Worm (Caenorhabditis elegans) whole organism, L1 larva: ENCODE results near the gene srlf-27.

ENCODE experiments used
- F16B12.6 ChIP-seq: fragments of 150-350 bp; optimal IDR thresholded peaks from 2 replicates; lab custom pipeline; 2014; ENCODE audit warnings: missing biosample characterization, missing genetic modification characterization
- alr-1 ChIP-seq: fragments of 200-800 bp; sonication (Bioruptor generic); optimal IDR thresholded peaks from 2 replicates; lab custom pipeline; 2018; ENCODE audit warnings: borderline replicate concordance, mild to moderate bottlenecking, missing genetic modification characterization, missing compliant biosample characterization
- ama-1 ChIP-seq: fragments of 150-350 bp; optimal IDR thresholded peaks from 2 replicates; lab custom pipeline; 2014
- blmp-1 ChIP-seq: fragments of 150-350 bp; optimal IDR thresholded peaks from 2 replicates; lab custom pipeline; 2014; ENCODE audit warnings: missing biosample characterization, missing genetic modification characterization
- ceh-63 ChIP-seq: fragments of 200-800 bp; sonication (Bioruptor generic); optimal IDR thresholded peaks from 2 replicates; lab custom pipeline; 2018; ENCODE audit warnings: mild to moderate bottlenecking, missing genetic modification characterization, missing compliant biosample characterization
- ceh-8 ChIP-seq: fragments of 200-800 bp; sonication (Bioruptor generic); optimal IDR thresholded peaks from 2 replicates; lab custom pipeline; 2018; ENCODE audit warnings: mild to moderate bottlenecking, missing genetic modification characterization, moderate library complexity, missing compliant biosample characterization
- ceh-88 ChIP-seq: fragments of 200-800 bp; sonication (Bioruptor generic); IDR thresholded peaks from 2 replicates; pipeline ENCODE4 v1.3.6; 2022; ENCODE audit warnings: missing genetic modification characterization, missing compliant biosample characterization
- ces-1 ChIP-seq: fragments of 150-350 bp; optimal IDR thresholded peaks from 2 replicates; lab custom pipeline; 2014; ENCODE audit warnings: missing biosample characterization, missing genetic modification reagents, missing genetic modification characterization
- dsc-1 ChIP-seq: sonication (generic microtip); optimal IDR thresholded peaks from 2 replicates; lab custom pipeline; 2016; ENCODE audit warnings: mild to moderate bottlenecking, missing genetic modification characterization, missing compliant biosample characterization
- efl-3 ChIP-seq: fragments of 200-800 bp; sonication (Bioruptor generic); optimal IDR thresholded peaks from 2 replicates; lab custom pipeline; 2018; ENCODE audit warnings: mild to moderate bottlenecking, missing genetic modification characterization, missing compliant biosample characterization
- egl-13 ChIP-seq: sonication (generic microtip); optimal IDR thresholded peaks from 2 replicates; lab custom pipeline; 2016; ENCODE audit warnings: missing genotype, missing genetic modification reagents, missing genetic modification characterization, missing compliant biosample characterization
- egl-27 ChIP-seq, 2 experiments: fragments of 150-350 bp in 1 of 2; sonication (generic microtip); optimal IDR thresholded peaks; 3 replicates each; lab custom pipeline; 2017 to 2018; ENCODE audit warnings: missing biosample characterization in 2 of 2, missing genetic modification characterization in 2 of 2, missing genetic modification reagents in 2 of 2
- elt-2 ChIP-seq: sonication (generic microtip); optimal IDR thresholded peaks from 2 replicates; lab custom pipeline; 2016; ENCODE audit warnings: missing genetic modification characterization, mild to moderate bottlenecking, inconsistent platforms, missing compliant biosample characterization, missing genetic modification reagents
- fkh-10 ChIP-seq: sonication (generic microtip); optimal IDR thresholded peaks from 2 replicates; lab custom pipeline; 2017; ENCODE audit warnings: missing biosample characterization, missing genetic modification reagents, missing genetic modification characterization
- fkh-8 ChIP-seq: sonication (generic microtip); optimal IDR thresholded peaks from 2 replicates; lab custom pipeline; 2016; ENCODE audit warnings: mild to moderate bottlenecking, missing genetic modification characterization, missing compliant biosample characterization
- fos-1 ChIP-seq: fragments of 150-350 bp; optimal IDR thresholded peaks from 2 replicates; lab custom pipeline; 2014; ENCODE audit warnings: missing biosample characterization, missing genetic modification characterization
- grh-1 ChIP-seq: fragments of 200-800 bp; sonication (Bioruptor generic); IDR thresholded peaks from 2 replicates; pipeline ENCODE4 v1.3.6; 2022; ENCODE audit warnings: missing genetic modification reagents, missing genetic modification characterization, missing compliant biosample characterization
- hlh-4 ChIP-seq: sonication (generic microtip); optimal IDR thresholded peaks from 2 replicates; lab custom pipeline; 2016; ENCODE audit warnings: mild to moderate bottlenecking, missing genetic modification characterization, missing compliant biosample characterization
- hpl-2 ChIP-seq: fragments of 150-350 bp; optimal IDR thresholded peaks from 2 replicates; lab custom pipeline; 2014; ENCODE audit warnings: missing biosample characterization, missing genetic modification reagents, missing genetic modification characterization
- isw-1 ChIP-seq: fragments of 200-800 bp; sonication (Bioruptor generic); IDR thresholded peaks from 2 replicates; pipeline ENCODE4 v1.3.6; 2022; ENCODE audit warnings: missing genetic modification characterization, missing compliant biosample characterization
- jun-1 ChIP-seq: fragments of 150-350 bp; optimal IDR thresholded peaks from 2 replicates; lab custom pipeline; 2014; ENCODE audit warnings: missing biosample characterization, missing genetic modification reagents, missing genetic modification characterization
- lin-14 ChIP-seq: fragments of 200-800 bp; sonication (Bioruptor generic); optimal IDR thresholded peaks from 2 replicates; lab custom pipeline; 2018; ENCODE audit warnings: mild to moderate bottlenecking, missing genetic modification characterization, moderate library complexity, missing compliant biosample characterization
- lin-35 ChIP-seq, 2 experiments: fragments of 150-350 bp; optimal IDR thresholded peaks; 2 replicates each; lab custom pipeline; 2014; ENCODE audit warnings: missing biosample characterization in 2 of 2, missing genetic modification characterization in 2 of 2, missing genetic modification reagents in 2 of 2
- lin-39 ChIP-seq: fragments of 150-350 bp; optimal IDR thresholded peaks from 2 replicates; lab custom pipeline; 2014; ENCODE audit warnings: missing biosample characterization, missing genetic modification reagents, missing genetic modification characterization
- lir-3 ChIP-seq: sonication (generic microtip); optimal IDR thresholded peaks from 2 replicates; lab custom pipeline; 2016; ENCODE audit warnings: mild to moderate bottlenecking, missing genetic modification characterization, moderate library complexity, missing compliant biosample characterization; ENCODE audit not compliant: poor library complexity
- lsy-2 ChIP-seq, 2 experiments: fragments of 150-350 bp; optimal IDR thresholded peaks; 2 replicates each; lab custom pipeline; 2014; ENCODE audit warnings: missing biosample characterization in 2 of 2, missing genetic modification characterization in 2 of 2
- mdl-1 ChIP-seq, 2 experiments: fragments of 150-350 bp; optimal IDR thresholded peaks; 2 replicates each; lab custom pipeline; 2014 to 2017; ENCODE audit warnings: missing biosample characterization in 2 of 2, missing genetic modification characterization in 2 of 2, inconsistent platforms in 1 of 2
- mef-2 ChIP-seq: fragments of 150-350 bp; optimal IDR thresholded peaks from 2 replicates; lab custom pipeline; 2014; ENCODE audit warnings: missing biosample characterization, missing genetic modification characterization
- nhr-11 ChIP-seq: fragments of 150-350 bp; optimal IDR thresholded peaks from 2 replicates; lab custom pipeline; 2014; ENCODE audit warnings: missing biosample characterization, missing genetic modification characterization
- nhr-19 ChIP-seq: fragments of 200-800 bp; sonication (Bioruptor generic); conservative IDR thresholded peaks from 2 replicates; pipeline ENCODE4 v1.3.6; 2022; ENCODE audit warnings: missing genetic modification characterization, missing compliant biosample characterization
- nhr-20 ChIP-seq: sonication (generic microtip); optimal IDR thresholded peaks from 2 replicates; lab custom pipeline; 2016; ENCODE audit warnings: mild to moderate bottlenecking, missing genetic modification characterization, missing compliant biosample characterization
- nhr-237 ChIP-seq: fragments of 150-350 bp; optimal IDR thresholded peaks from 2 replicates; lab custom pipeline; 2014; ENCODE audit warnings: missing biosample characterization, missing genetic modification characterization
- nhr-47 ChIP-seq: sonication (generic microtip); optimal IDR thresholded peaks from 2 replicates; lab custom pipeline; 2016; ENCODE audit warnings: mild to moderate bottlenecking, missing genetic modification characterization, moderate library complexity, missing compliant biosample characterization
- nhr-71 ChIP-seq: sonication (generic microtip); optimal IDR thresholded peaks from 2 replicates; lab custom pipeline; 2016; ENCODE audit warnings: mild to moderate bottlenecking, missing genetic modification characterization, moderate library complexity, missing compliant biosample characterization
- nhr-85 ChIP-seq: sonication (generic microtip); peaks from one replicate; lab custom pipeline; 2016; ENCODE audit warnings: missing genetic modification characterization, inconsistent platforms, missing compliant biosample characterization
- nhr-90 ChIP-seq: sonication (generic microtip); optimal IDR thresholded peaks from 2 replicates; lab custom pipeline; 2016; ENCODE audit warnings: mild to moderate bottlenecking, missing genetic modification characterization, missing compliant biosample characterization; ENCODE audit not compliant: poor library complexity
- snpc-4 ChIP-seq: fragments of 150-350 bp; optimal IDR thresholded peaks from 2 replicates; lab custom pipeline; 2014; ENCODE audit warnings: missing biosample characterization, missing genetic modification characterization
- snu-23 ChIP-seq: sonication (generic microtip); optimal IDR thresholded peaks from 2 replicates; lab custom pipeline; 2016; ENCODE audit warnings: missing genetic modification characterization, missing compliant biosample characterization
- sptf-1 ChIP-seq: fragments of 150-350 bp; optimal IDR thresholded peaks from 2 replicates; lab custom pipeline; 2014; ENCODE audit warnings: missing biosample characterization, missing genetic modification characterization
- tbx-2 ChIP-seq: sonication (generic microtip); optimal IDR thresholded peaks from 2 replicates; lab custom pipeline; 2016; ENCODE audit warnings: missing genetic modification characterization, missing compliant biosample characterization
- tlp-1 ChIP-seq: fragments of 150-350 bp; optimal IDR thresholded peaks from 2 replicates; lab custom pipeline; 2014; ENCODE audit warnings: missing biosample characterization, missing genetic modification characterization
- unc-30 ChIP-seq: sonication (generic microtip); optimal IDR thresholded peaks from 2 replicates; lab custom pipeline; 2017; ENCODE audit warnings: missing biosample characterization, missing genetic modification characterization
- unc-62 ChIP-seq: fragments of 150-350 bp; optimal IDR thresholded peaks from 2 replicates; lab custom pipeline; 2014; ENCODE audit warnings: missing biosample characterization, missing genetic modification reagents, missing genetic modification characterization
- vab-15 ChIP-seq: sonication (generic microtip); optimal IDR thresholded peaks from 2 replicates; lab custom pipeline; 2017; ENCODE audit warnings: missing genotype, mild to moderate bottlenecking, missing genetic modification characterization, missing compliant biosample characterization
- xbp-1 ChIP-seq: sonication (generic microtip); optimal IDR thresholded peaks from 2 replicates; lab custom pipeline; 2016; ENCODE audit warnings: missing genetic modification characterization, missing compliant biosample characterization
- zip-4 ChIP-seq: fragments of 200-800 bp; sonication (Bioruptor generic); optimal IDR thresholded peaks from 2 replicates; lab custom pipeline; 2018; ENCODE audit warnings: mild to moderate bottlenecking, missing genetic modification characterization, moderate library complexity, missing compliant biosample characterization

The srlf-27 gene

ce11 chrIV:14613375-14613774 is 24.1 kb upstream of the srlf-27 start:
- TF ChIP-seq egl-27 (tag; optimal IDR thresholded peaks at IDR 0.05; lab: Kevin White, UChicago) (no peak), unc-62 (no peak), ama-1 (lab: Kevin White, UChicago) (no peak), ces-1 (no peak), dsc-1 (tag; lab: Kevin White, UChicago) (peak; percentile 79), snu-23 (GFP tag; lab: Kevin White, UChicago) (no peak), mdl-1 (tag; optimal IDR thresholded peaks at IDR 0.05; lab: Kevin White, UChicago) (no peak), sptf-1 (tag; lab: Kevin White, UChicago) (no peak), ceh-63 (GFP tag; lab: Kevin White, UChicago) (no peak), nhr-47 (tag; lab: Kevin White, UChicago) (peak; percentile 64), nhr-19 (GFP tag; lab: Robert Waterston, UW) (no peak), alr-1 (tag; lab: Kevin White, UChicago) (no peak), zip-4 (GFP tag; lab: Kevin White, UChicago) (no peak), nhr-90 (tag; lab: Kevin White, UChicago) (no peak), vab-15 (tag; lab: Kevin White, UChicago) (no peak), fkh-10 (GFP tag; lab: Kevin White, UChicago) (no peak), xbp-1 (no peak), blmp-1 (tag; lab: Kevin White, UChicago) (peak; percentile 47), unc-30 (no peak), isw-1 (GFP tag; lab: Robert Waterston, UW) (no peak), hlh-4 (tag; lab: Kevin White, UChicago) (no peak), snpc-4 (tag; lab: Kevin White, UChicago) (no peak), ceh-88 (GFP tag; lab: Robert Waterston, UW) (no peak), lir-3 (tag; lab: Kevin White, UChicago) (no peak), fkh-8 (peak; percentile 81), lin-14 (peak; percentile 12), elt-2 (no peak), nhr-237 (no peak), nhr-20 (tag; lab: Kevin White, UChicago) (peak; percentile 38), egl-13 (no peak), lsy-2 (tag; optimal IDR thresholded peaks at IDR 0.05; lab: Kevin White, UChicago) (peak in 1 of 2 experiments; percentile 11), F16B12.6 (tag; lab: Kevin White, UChicago) (no peak), nhr-11 (tag; lab: Kevin White, UChicago) (no peak), hpl-2 (GFP tag; lab: Kevin White, UChicago) (no peak), mef-2 (no peak), tlp-1 (no peak), nhr-85 (tag; lab: Kevin White, UChicago) (no peak), lin-39 (no peak), efl-3 (GFP tag; lab: Kevin White, UChicago) (no peak), ceh-8 (GFP tag; lab: Kevin White, UChicago) (no peak), nhr-71 (tag; lab: Kevin White, UChicago) (peak; percentile 71), lin-35 (GFP tag; optimal IDR thresholded peaks at IDR 0.05; lab: Kevin White, UChicago) (no peak), jun-1 (no peak), fos-1 (no peak), tbx-2 (tag; lab: Kevin White, UChicago) (no peak), grh-1 (GFP tag; lab: Robert Waterston, UW) (no peak)
